Fruit fly (Drosophila melanogaster) whole organism, larva: ENCODE measurements around the gene CG14644.
"Not testable (repeated sequence)": the region's sequence is repeated elsewhere in the genome, so short reads cannot be mapped to it uniquely, and the experiment has no call there.

Source experiments
- noc ChIP-seq: fragments of 200-800 bp; sonication (Bioruptor generic); optimal IDR thresholded peaks from 3 replicates; lab custom pipeline; 2019; ENCODE audit warnings: missing biosample characterization, mild to moderate bottlenecking, missing genetic modification characterization, moderate library complexity

The CG14644 gene

DNA sequence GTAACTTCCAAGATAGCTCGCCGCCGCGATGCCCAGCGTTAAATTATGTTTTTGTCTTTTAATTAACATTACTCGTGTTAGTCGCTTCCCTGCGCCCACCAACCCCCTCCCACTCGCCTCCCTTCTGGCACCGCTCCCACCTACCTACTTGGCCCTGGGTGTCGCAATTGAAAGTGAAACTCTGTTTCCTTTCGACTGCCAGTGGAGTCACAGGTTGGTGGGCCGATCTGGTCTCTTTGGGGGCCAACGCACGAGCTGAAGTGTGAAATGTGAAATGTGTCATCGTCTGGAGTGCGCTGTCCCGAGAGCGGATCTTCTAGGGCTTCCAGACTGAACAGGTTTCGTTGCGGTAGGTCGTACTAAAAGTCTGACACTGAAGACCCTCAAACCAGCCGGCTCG, 38.2 kb downstream of the CG14644 start:
- TF ChIP-seq noc (tag; lab: Kevin White, UChicago): no peak

DNA sequence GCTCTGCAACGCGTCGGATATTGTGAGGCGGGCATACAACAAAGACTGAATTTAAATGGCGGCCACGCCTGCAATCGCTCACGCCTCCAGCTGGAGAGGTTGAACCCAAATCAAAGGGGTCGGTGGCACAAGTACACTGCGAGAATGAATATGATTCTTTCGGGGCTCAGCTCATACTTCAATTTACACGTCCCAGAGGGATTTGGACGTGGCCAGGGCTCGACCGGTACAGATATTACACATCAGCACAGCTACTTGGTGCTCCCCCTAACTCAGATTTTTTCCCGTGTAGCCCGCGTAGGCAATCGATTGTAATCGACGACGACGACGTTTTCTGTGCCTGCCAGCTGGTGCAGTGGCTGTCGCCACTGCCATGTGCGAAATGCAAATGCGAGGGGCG, 38.8 kb downstream of the CG14644 start:
- no peak for TF ChIP-seq noc (tag; lab: Kevin White, UChicago)

DNA sequence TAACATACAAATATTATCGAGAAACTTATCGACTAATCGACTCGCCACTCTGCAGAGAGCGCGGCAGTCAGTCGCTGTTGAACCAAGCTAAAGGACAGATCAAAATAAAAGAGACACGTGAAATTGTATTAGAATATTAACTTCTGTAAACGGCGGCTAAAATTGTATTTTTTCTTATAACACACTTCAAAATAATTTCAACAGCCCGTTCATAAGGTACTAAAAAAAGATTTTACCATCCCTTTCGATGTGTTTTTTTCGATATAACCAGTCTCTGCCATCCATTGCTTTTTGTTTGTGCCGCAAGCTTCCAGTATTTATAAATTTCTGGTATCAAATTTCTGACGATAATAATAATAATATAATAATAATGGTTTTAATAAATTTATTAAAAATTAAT, 41.4 kb downstream of the CG14644 start, which contains the start of gene aux:
aux (plus strand) TSS at position 301 of the 400 bp plus-strand sequence.
- not testable (repeated sequence) for TF ChIP-seq noc (tag; lab: Kevin White, UChicago)
